Fruit fly (Drosophila melanogaster) whole organism, embryonic: ENCODE results near the gene CG13311.
A peak's percentile ranks its signal among the peaks of the same experiment; 100 is the strongest.

Experiments used
- Abd-B ChIP-seq: fragments of 200-800 bp; sonication (Bioruptor generic); optimal IDR thresholded peaks from 2 replicates; lab custom pipeline; 2018; ENCODE audit warnings: missing biosample characterization, mild to moderate bottlenecking, missing genetic modification characterization, moderate library complexity
- Antp ChIP-seq: fragments of 200-800 bp; sonication (Bioruptor generic); optimal IDR thresholded peaks from 3 replicates; lab custom pipeline; 2016; ENCODE audit warnings: missing biosample characterization, missing genetic modification characterization
- Asciz ChIP-seq: fragments of 200-800 bp; sonication (Bioruptor generic); optimal IDR thresholded peaks from 2 replicates; lab custom pipeline; 2017; ENCODE audit warnings: missing biosample characterization, mild to moderate bottlenecking, missing genetic modification characterization, missing genetic modification reagents
- B-H1 ChIP-seq: fragments of 200-800 bp; sonication (Bioruptor generic); IDR thresholded peaks from 3 replicates; pipeline ENCODE4 v1.3.6; 2022; ENCODE audit warnings: missing biosample characterization, missing genetic modification characterization
- CG10565 ChIP-seq: fragments of 200-800 bp; sonication (Bioruptor generic); optimal IDR thresholded peaks from 3 replicates; lab custom pipeline; 2016; ENCODE audit warnings: missing biosample characterization, mild to moderate bottlenecking, missing genetic modification characterization
- CG10959 ChIP-seq: fragments of 200-800 bp; sonication (Bioruptor generic); IDR thresholded peaks from 2 replicates; pipeline ENCODE4 v1.3.6; 2022; ENCODE audit warnings: missing biosample characterization, missing genetic modification characterization
- CG11085 ChIP-seq: fragments of 200-800 bp; sonication (Bioruptor generic); IDR thresholded peaks from 2 replicates; pipeline ENCODE4 v1.3.6; 2022; ENCODE audit warnings: missing biosample characterization, missing genetic modification characterization
- CG11560 ChIP-seq: fragments of 200-800 bp; sonication (Bioruptor generic); IDR thresholded peaks from 3 replicates; pipeline ENCODE4 v1.3.6; 2022; ENCODE audit warnings: missing biosample characterization, missing genetic modification characterization
- CG12299 ChIP-seq: fragments of 200-800 bp; sonication (Bioruptor generic); optimal IDR thresholded peaks from 2 replicates; lab custom pipeline; 2018; ENCODE audit warnings: missing biosample characterization, mild to moderate bottlenecking, missing genetic modification characterization
- CG12391 ChIP-seq: fragments of 200-800 bp; sonication (Bioruptor generic); optimal IDR thresholded peaks from 3 replicates; lab custom pipeline; 2018; ENCODE audit warnings: missing biosample characterization, mild to moderate bottlenecking, missing genetic modification characterization, moderate library complexity
- CG13287 ChIP-seq: fragments of 200-800 bp; sonication (Bioruptor generic); IDR thresholded peaks from 2 replicates; pipeline ENCODE4 v1.3.6; 2022; ENCODE audit warnings: missing biosample characterization, missing genetic modification characterization; ENCODE audit not compliant: partially characterized antibody
- CG13296 ChIP-seq: fragments of 200-800 bp; sonication (Bioruptor generic); optimal IDR thresholded peaks from 3 replicates; lab custom pipeline; 2018; ENCODE audit warnings: missing biosample characterization, mild to moderate bottlenecking, missing genetic modification characterization
- CG1529 ChIP-seq: fragments of 200-800 bp; sonication (Bioruptor generic); optimal IDR thresholded peaks from 3 replicates; lab custom pipeline; 2018; ENCODE audit warnings: missing biosample characterization, missing genetic modification characterization
- CG15479 ChIP-seq: fragments of 200-800 bp; sonication (Bioruptor generic); optimal IDR thresholded peaks from 3 replicates; lab custom pipeline; 2019; ENCODE audit warnings: missing biosample characterization, mild to moderate bottlenecking, missing genetic modification characterization, moderate library complexity
- CG15601 ChIP-seq: fragments of 200-800 bp; sonication (Bioruptor generic); optimal IDR thresholded peaks from 3 replicates; lab custom pipeline; 2019; ENCODE audit warnings: missing biosample characterization, mild to moderate bottlenecking, missing genetic modification characterization, moderate library complexity
- CG17568 ChIP-seq: fragments of 200-800 bp; sonication (Bioruptor generic); optimal IDR thresholded peaks from 2 replicates; lab custom pipeline; 2018; ENCODE audit warnings: missing biosample characterization, mild to moderate bottlenecking, missing genetic modification characterization, moderate library complexity
- CG30431 ChIP-seq: fragments of 200-800 bp; sonication (Bioruptor generic); optimal IDR thresholded peaks from 2 replicates; lab custom pipeline; 2017; ENCODE audit warnings: missing biosample characterization, missing genetic modification characterization
- CG31224 ChIP-seq: fragments of 200-800 bp; sonication (Bioruptor generic); IDR thresholded peaks from 2 replicates; pipeline ENCODE4 v1.3.6; 2022; ENCODE audit warnings: missing biosample characterization, missing genetic modification characterization
- CG33213 ChIP-seq: fragments of 200-800 bp; sonication (Bioruptor generic); optimal IDR thresholded peaks from 3 replicates; lab custom pipeline; 2016; ENCODE audit warnings: missing biosample characterization, missing genetic modification characterization
- CG3847 ChIP-seq: fragments of 200-800 bp; sonication (Bioruptor generic); IDR thresholded peaks from 2 replicates; pipeline ENCODE4 v1.3.6; 2022; ENCODE audit warnings: missing biosample characterization, missing genetic modification characterization
- CG4424 ChIP-seq: fragments of 200-800 bp; sonication (Bioruptor generic); optimal IDR thresholded peaks from 3 replicates; lab custom pipeline; 2016; ENCODE audit warnings: missing biosample characterization, missing genetic modification characterization
- CG6254 ChIP-seq: fragments of 200-800 bp; sonication (Bioruptor generic); optimal IDR thresholded peaks from 3 replicates; lab custom pipeline; 2017; ENCODE audit warnings: mild to moderate bottlenecking, missing biosample characterization, missing genetic modification reagents, missing genetic modification characterization
- CG7839 ChIP-seq: fragments of 200-800 bp; sonication (Bioruptor generic); optimal IDR thresholded peaks from 3 replicates; lab custom pipeline; 2018; ENCODE audit warnings: missing biosample characterization, mild to moderate bottlenecking, missing genetic modification characterization, moderate library complexity
- CG7928 ChIP-seq: fragments of 200-800 bp; sonication (Bioruptor generic); optimal IDR thresholded peaks from 2 replicates; lab custom pipeline; 2017; ENCODE audit warnings: missing biosample characterization, mild to moderate bottlenecking, missing genetic modification characterization
- CG7963 ChIP-seq: fragments of 200-800 bp; sonication (Bioruptor generic); IDR thresholded peaks from 3 replicates; pipeline ENCODE4 v1.3.6; 2022; ENCODE audit warnings: missing biosample characterization, missing genetic modification characterization; ENCODE audit not compliant: partially characterized antibody
- CG8478 ChIP-seq: fragments of >200 bp; optimal IDR thresholded peaks from 2 replicates; lab custom pipeline; 2018
- CG9727 ChIP-seq: fragments of 200-800 bp; sonication (Bioruptor generic); optimal IDR thresholded peaks from 3 replicates; lab custom pipeline; 2017; ENCODE audit warnings: missing biosample characterization, mild to moderate bottlenecking, missing genetic modification characterization
- CoRest ChIP-seq: fragments of 200-800 bp; sonication (Bioruptor generic); optimal IDR thresholded peaks from 3 replicates; lab custom pipeline; 2018; ENCODE audit warnings: missing biosample characterization, mild to moderate bottlenecking, missing genetic modification characterization, moderate library complexity
- Doc3 ChIP-seq: fragments of 200-800 bp; sonication (Bioruptor generic); IDR thresholded peaks from 3 replicates; pipeline ENCODE4 v1.3.6; 2022; ENCODE audit warnings: missing biosample characterization, missing genetic modification characterization; ENCODE audit not compliant: partially characterized antibody
- Fer2 ChIP-seq: fragments of 200-800 bp; sonication (Bioruptor generic); optimal IDR thresholded peaks from 2 replicates; lab custom pipeline; 2018; ENCODE audit warnings: missing biosample characterization, mild to moderate bottlenecking, missing genetic modification characterization, moderate library complexity
- Hr3 ChIP-seq: fragments of 200-800 bp; sonication (Bioruptor generic); optimal IDR thresholded peaks from 3 replicates; lab custom pipeline; 2016; ENCODE audit warnings: missing biosample characterization, missing genetic modification characterization
- MBD-R2 ChIP-seq: fragments of 200-800 bp; sonication (Bioruptor generic); IDR thresholded peaks from 2 replicates; pipeline ENCODE4 v1.3.6; 2022; ENCODE audit warnings: missing biosample characterization, missing genetic modification characterization
- Meics ChIP-seq: fragments of 200-800 bp; sonication (Bioruptor generic); optimal IDR thresholded peaks from 2 replicates; lab custom pipeline; 2017; ENCODE audit warnings: missing biosample characterization, mild to moderate bottlenecking, missing genetic modification characterization
- Tbp ChIP-seq: fragments of >200 bp; optimal IDR thresholded peaks from 2 replicates; lab custom pipeline; 2018; ENCODE audit warnings: missing biosample characterization, missing genetic modification characterization
- Xbp1 ChIP-seq: fragments of 200-800 bp; sonication (Bioruptor generic); optimal IDR thresholded peaks from 3 replicates; lab custom pipeline; 2016; ENCODE audit warnings: missing biosample characterization, mild to moderate bottlenecking, missing genetic modification characterization
- ap ChIP-seq: fragments of 200-800 bp; sonication (Bioruptor generic); IDR thresholded peaks from 2 replicates; pipeline ENCODE4 v1.3.6; 2022; ENCODE audit warnings: missing biosample characterization, missing genetic modification characterization
- ato ChIP-seq: fragments of 200-800 bp; sonication (Bioruptor generic); IDR thresholded peaks from 2 replicates; pipeline ENCODE4 v1.3.6; 2022; ENCODE audit warnings: missing biosample characterization, missing genetic modification characterization; ENCODE audit not compliant: partially characterized antibody
- crol ChIP-seq: fragments of 200-800 bp; sonication (Bioruptor generic); IDR thresholded peaks from 2 replicates; pipeline ENCODE4 v1.3.6; 2022; ENCODE audit warnings: missing biosample characterization, missing genetic modification characterization
- crp ChIP-seq, 2 experiments: fragments of 200-800 bp; sonication (Bioruptor generic); optimal IDR thresholded peaks; 2 replicates in 1 of 2; 3 replicates in 1 of 2; lab custom pipeline; 2017; ENCODE audit warnings: missing biosample characterization in 2 of 2, missing genetic modification characterization in 2 of 2, mild to moderate bottlenecking in 1 of 2, moderate library complexity in 1 of 2
- danr ChIP-seq: fragments of 200-800 bp; sonication (Bioruptor generic); IDR thresholded peaks from 2 replicates; pipeline ENCODE4 v1.3.6; 2022; ENCODE audit warnings: missing biosample characterization, missing genetic modification characterization
- fu2 ChIP-seq: fragments of 200-800 bp; sonication (Bioruptor generic); optimal IDR thresholded peaks from 2 replicates; lab custom pipeline; 2016; ENCODE audit warnings: missing biosample characterization, missing genetic modification characterization
- gt ChIP-seq: fragments of 200-800 bp; sonication (Bioruptor generic); IDR thresholded peaks from 2 replicates; pipeline ENCODE4 v1.3.6; 2022; ENCODE audit warnings: missing biosample characterization, missing genetic modification characterization
- ham ChIP-seq: fragments of 200-800 bp; sonication (Bioruptor generic); IDR thresholded peaks from 2 replicates; pipeline ENCODE4 v1.3.6; 2022; ENCODE audit warnings: missing biosample characterization, missing genetic modification characterization
- pum ChIP-seq: fragments of 200-800 bp; sonication (Bioruptor generic); optimal IDR thresholded peaks from 2 replicates; lab custom pipeline; 2016; ENCODE audit warnings: missing biosample characterization, missing genetic modification characterization
- sima ChIP-seq: fragments of 200-800 bp; sonication (Bioruptor generic); optimal IDR thresholded peaks from 2 replicates; lab custom pipeline; 2016; ENCODE audit warnings: missing biosample characterization, missing genetic modification characterization
- so ChIP-seq: fragments of 200-800 bp; sonication (Bioruptor generic); IDR thresholded peaks from 3 replicates; pipeline ENCODE4 v1.3.6; 2022; ENCODE audit warnings: missing biosample characterization, missing genetic modification characterization
- sqz ChIP-seq: fragments of 200-800 bp; sonication (Bioruptor generic); optimal IDR thresholded peaks from 3 replicates; lab custom pipeline; 2018; ENCODE audit warnings: missing biosample characterization, mild to moderate bottlenecking, missing genetic modification characterization
- sr ChIP-seq: fragments of 200-800 bp; sonication (Bioruptor generic); IDR thresholded peaks from 3 replicates; pipeline ENCODE4 v1.3.6; 2022; ENCODE audit warnings: missing biosample characterization, missing genetic modification characterization
- vfl ChIP-seq: fragments of 200-800 bp; sonication (Bioruptor generic); optimal IDR thresholded peaks from 2 replicates; lab custom pipeline; 2016; ENCODE audit warnings: missing biosample characterization, missing genetic modification characterization
- zfh2 ChIP-seq: fragments of 200-800 bp; sonication (Bioruptor generic); optimal IDR thresholded peaks from 2 replicates; lab custom pipeline; 2016; ENCODE audit warnings: missing biosample characterization, missing genetic modification characterization

CG13311 gene

DNA sequence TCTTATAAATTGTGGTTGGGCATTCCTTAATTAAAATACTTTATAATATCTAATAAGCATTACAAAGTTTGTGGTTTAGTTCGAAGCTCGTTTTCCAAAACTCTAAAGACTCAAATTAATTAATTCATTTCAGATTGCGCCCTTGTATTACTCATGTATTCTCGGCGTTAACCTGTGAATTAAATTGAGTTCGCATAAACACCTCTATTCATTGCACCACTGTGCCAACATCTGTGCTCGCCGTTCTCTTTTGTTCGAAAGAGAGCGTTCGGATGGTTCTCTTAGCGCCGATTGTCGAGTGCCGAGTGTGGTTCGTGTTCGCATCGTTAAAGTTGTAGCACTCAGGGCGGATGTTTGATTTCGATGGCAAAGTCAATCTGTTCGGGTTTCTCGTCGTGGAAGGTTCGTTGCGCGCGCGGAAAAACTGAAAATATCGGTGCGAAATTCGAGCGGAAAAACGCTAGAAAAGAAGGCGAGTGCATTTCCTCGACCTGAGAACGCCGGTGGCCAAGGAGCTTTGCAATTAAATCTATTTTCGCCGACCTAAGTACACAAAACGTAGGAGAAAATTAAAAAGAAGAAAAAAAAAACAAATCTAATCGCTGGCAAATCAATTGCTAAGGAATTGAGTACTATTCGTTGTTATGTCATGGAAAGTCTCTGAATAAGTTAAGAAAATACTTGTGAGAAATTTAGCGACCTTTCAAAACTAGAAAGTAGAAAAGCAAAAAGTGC, 25.3 kb upstream of the CG13311 start, which contains the start of gene dally (continued):
- TF ChIP-seq vfl (GFP tag; lab: Kevin White, UChicago): no peak
- peak; percentile 14 for TF ChIP-seq CoRest (tag; lab: Kevin White, UChicago)
- 0 out of 2 replicates have a peak, but pooled peaks have one; percentile 43 for TF ChIP-seq ato (GFP tag; lab: Robert Waterston, UW)
- TF ChIP-seq CG30431 (GFP tag; lab: Kevin White, UChicago): no peak
- no peak for TF ChIP-seq Hr3 (GFP tag; lab: Kevin White, UChicago)
- TF ChIP-seq CG9727 (GFP tag; lab: Kevin White, UChicago): no peak
- no peak for TF ChIP-seq fu2 (GFP tag; lab: Kevin White, UChicago)
- no peak for TF ChIP-seq CG17568 (GFP tag; lab: Kevin White, UChicago)
- no peak for TF ChIP-seq Tbp (GFP tag; lab: Kevin White, UChicago)
- TF ChIP-seq CG7839: peak; percentile 44
- peak; percentile 2 for TF ChIP-seq Meics
- TF ChIP-seq CG11560: no peak
- 0 out of 2 replicates have a peak, but pooled peaks have one; percentile 15 for TF ChIP-seq CG11085 (GFP tag; lab: Robert Waterston, UW)
- TF ChIP-seq sima (GFP tag; lab: Kevin White, UChicago): no peak
- no peak for TF ChIP-seq CG12391 (tag; lab: Kevin White, UChicago)
- TF ChIP-seq MBD-R2: no peak
- no peak for TF ChIP-seq CG10959 (GFP tag; lab: Robert Waterston, UW)
- TF ChIP-seq Fer2 (tag; lab: Kevin White, UChicago): no peak
- no peak for TF ChIP-seq CG12299 (tag; lab: Kevin White, UChicago)
- TF ChIP-seq Abd-B (GFP tag; lab: Kevin White, UChicago): no peak
- no peak for TF ChIP-seq gt (GFP tag; lab: Robert Waterston, UW)
- peak; percentile 6 for TF ChIP-seq CG33213 (GFP tag; lab: Kevin White, UChicago)
- peak; percentile 30; the same call in 1 of the 2 replicates for TF ChIP-seq crol (GFP tag; lab: Robert Waterston, UW)
- TF ChIP-seq sr: peak; percentile 39; the same call in 1 of the 3 replicates
- no peak for TF ChIP-seq zfh2 (GFP tag; lab: Kevin White, UChicago)
- no peak; the same call in 2 of the 3 replicates for TF ChIP-seq B-H1
- TF ChIP-seq Asciz (GFP tag; lab: Kevin White, UChicago): no peak
- no peak for TF ChIP-seq crp (GFP tag; optimal IDR thresholded peaks at IDR 0.05; lab: Kevin White, UChicago)
- peak; percentile 28 for TF ChIP-seq CG15601 (tag; lab: Kevin White, UChicago)
- TF ChIP-seq CG7928 (GFP tag; lab: Kevin White, UChicago): no peak
- TF ChIP-seq CG3847 (GFP tag; lab: Robert Waterston, UW): no peak
- TF ChIP-seq CG8478 (lab: Kevin White, UChicago): no peak
- no peak for TF ChIP-seq Antp (GFP tag; lab: Kevin White, UChicago)
- TF ChIP-seq CG15479 (GFP tag; lab: Kevin White, UChicago): peak; percentile 7
- peak; percentile 70 for TF ChIP-seq CG13287 (GFP tag; lab: Robert Waterston, UW)
- peak; percentile 31 for TF ChIP-seq CG13296 (GFP tag; lab: Kevin White, UChicago)
- no peak for TF ChIP-seq CG31224
- no peak for TF ChIP-seq ham (GFP tag; lab: Robert Waterston, UW)
- no peak for TF ChIP-seq danr (GFP tag; lab: Robert Waterston, UW)
- TF ChIP-seq CG7963 (GFP tag; lab: Robert Waterston, UW): 0 out of 3 replicates have a peak, but pooled peaks have one; percentile 25
- TF ChIP-seq Xbp1 (GFP tag; lab: Kevin White, UChicago): no peak
- TF ChIP-seq CG6254: peak; percentile 55
- 0 out of 2 replicates have a peak, but pooled peaks have one; percentile 6 for TF ChIP-seq ap (GFP tag; lab: Robert Waterston, UW)
- peak; percentile 65; the same call in 2 of the 3 replicates for TF ChIP-seq so (GFP tag; lab: Robert Waterston, UW)
- no peak for TF ChIP-seq CG10565 (GFP tag; lab: Kevin White, UChicago)
- TF ChIP-seq CG4424 (GFP tag; lab: Kevin White, UChicago): no peak
- TF ChIP-seq Doc3 (GFP tag; lab: Robert Waterston, UW): no peak
- TF ChIP-seq CG1529 (GFP tag; lab: Kevin White, UChicago): no peak
- peak; percentile 5 for TF ChIP-seq sqz (GFP tag; lab: Kevin White, UChicago)
- no peak for TF ChIP-seq pum (GFP tag; lab: Kevin White, UChicago)
